Fruit fly (Drosophila melanogaster): ENCODE data around the gene Bem46.

DNA sequence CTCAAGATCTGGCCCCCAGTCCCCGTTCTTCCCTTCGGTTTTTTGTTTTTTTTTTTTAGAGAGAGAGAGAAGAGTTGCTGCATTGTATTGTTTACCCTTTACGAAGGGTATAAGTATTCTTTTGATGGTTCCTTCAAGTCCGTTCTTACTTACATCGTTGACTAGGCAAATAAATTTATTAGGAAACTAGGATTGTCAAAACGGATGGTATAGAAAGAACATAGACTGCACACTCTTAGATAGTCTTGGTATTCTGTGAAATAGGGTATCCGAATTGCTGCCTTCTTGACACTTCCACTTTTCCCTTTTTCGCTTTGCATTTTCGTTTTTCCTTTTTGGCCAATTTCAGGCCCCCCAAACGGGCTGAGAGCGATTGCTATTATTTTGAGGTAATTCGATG, 23.6 kb downstream of the Bem46 start:
- TF ChIP-seq CG8159 (tag; optimal IDR thresholded peaks at IDR 0.05) (peak; percentile 80), Snoo (tag; optimal IDR thresholded peaks at IDR 0.05) (peak; percentile 78), CG8301 (tag; optimal IDR thresholded peaks at IDR 0.05) (peak; percentile 38), EcR (GFP tag; optimal IDR thresholded peaks at IDR 0.05) (no peak), CG10348 (GFP tag; IDR thresholded peaks at IDR 0.05) (no peak)
